Worm (Caenorhabditis elegans) whole organism, mixed stage, embryonic: Measurements from ENCODE around the gene K05F1.13.

Experiments used
- ceh-43 ChIP-seq: fragments of 200-800 bp; sonication (Bioruptor generic); optimal IDR thresholded peaks from 2 replicates; lab custom pipeline; 2018; ENCODE audit warnings: mild to moderate bottlenecking, missing genetic modification characterization, moderate library complexity, missing compliant biosample characterization
- elt-3 ChIP-seq: fragments of 150-350 bp; optimal IDR thresholded peaks from 2 replicates; lab custom pipeline; 2014; ENCODE audit warnings: missing biosample characterization, missing genetic modification characterization
- lin-13 ChIP-seq: fragments of 150-350 bp; optimal IDR thresholded peaks from 2 replicates; lab custom pipeline; 2014; ENCODE audit warnings: missing biosample characterization, missing genetic modification characterization
- nhr-237 ChIP-seq: fragments of 150-350 bp; optimal IDR thresholded peaks from 2 replicates; lab custom pipeline; 2014; ENCODE audit warnings: missing biosample characterization, missing genetic modification characterization
- nhr-76 ChIP-seq: sonication (generic microtip); optimal IDR thresholded peaks from 2 replicates; lab custom pipeline; 2017; ENCODE audit warnings: missing biosample characterization, missing genetic modification characterization
- unc-62 ChIP-seq: fragments of 150-350 bp; optimal IDR thresholded peaks from 2 replicates; lab custom pipeline; 2014; ENCODE audit warnings: missing biosample characterization, missing genetic modification reagents, missing genetic modification characterization
- zip-8 ChIP-seq: fragments of 150-350 bp; optimal IDR thresholded peaks from 2 replicates; lab custom pipeline; 2014; ENCODE audit warnings: missing biosample characterization, missing genetic modification characterization

ce11 chrII:5779866-5780265 is 9.0 kb upstream of the K05F1.13 start:
- TF ChIP-seq nhr-237: no peak
- no peak for TF ChIP-seq zip-8 (tag; lab: Kevin White, UChicago)
- TF ChIP-seq unc-62 (GFP tag; lab: Kevin White, UChicago): no peak
- TF ChIP-seq ceh-43 (GFP tag; lab: Kevin White, UChicago): no peak
- no peak for TF ChIP-seq elt-3
- no peak for TF ChIP-seq lin-13 (tag; lab: Kevin White, UChicago)
- no peak for TF ChIP-seq nhr-76
